Worm (Caenorhabditis elegans) whole organism, midembryonic: Measurements from ENCODE around the gene B0454.6.

ENCODE experiments used
- flt-1 ChIP-seq: fragments of 200-800 bp; sonication (Bioruptor generic); IDR thresholded peaks from 2 replicates; pipeline ENCODE4 v1.3.6; 2022; ENCODE audit warnings: missing genetic modification characterization, missing compliant biosample characterization
- klf-2 ChIP-seq: fragments of 200-800 bp; sonication (Bioruptor generic); conservative IDR thresholded peaks from 2 replicates; pipeline ENCODE4 v1.3.6; 2022; ENCODE audit warnings: missing genetic modification reagents, missing genetic modification characterization, missing compliant biosample characterization
- tab-1 ChIP-seq: fragments of 200-800 bp; sonication (Bioruptor generic); IDR thresholded peaks from 2 replicates; pipeline ENCODE4 v1.3.6; 2022; ENCODE audit warnings: missing genetic modification characterization, missing compliant biosample characterization
- ztf-29 ChIP-seq: fragments of 200-800 bp; sonication (Bioruptor generic); IDR thresholded peaks from 2 replicates; pipeline ENCODE4 v1.3.6; 2022; ENCODE audit warnings: missing genetic modification reagents, missing genetic modification characterization, missing compliant biosample characterization

- TF ChIP-seq flt-1 (GFP tag; lab: Robert Waterston, UW), result no peak
- no peak for TF ChIP-seq klf-2 (GFP tag; lab: Robert Waterston, UW)
- peak; percentile 13; the same call in 1 of the 2 replicates for TF ChIP-seq ztf-29
- TF ChIP-seq tab-1 (GFP tag; lab: Robert Waterston, UW), result no peak
Observed at ce11 chrII:3071012-3071749, 38.6 kb downstream of the B0454.6 start, which contains the start of gene Y25C1A.7.
